Worm (Caenorhabditis elegans) whole organism, early embryonic: Measurements from ENCODE around the gene pcp-3.

Experiments used
- B0310.2 ChIP-seq: sonication (generic microtip); optimal IDR thresholded peaks from 2 replicates; lab custom pipeline; 2016; ENCODE audit warnings: mild to moderate bottlenecking, missing genetic modification characterization, missing compliant biosample characterization
- F13C5.2 ChIP-seq: sonication (generic microtip); optimal IDR thresholded peaks from 2 replicates; lab custom pipeline; 2017; ENCODE audit warnings: mild to moderate bottlenecking, missing genetic modification characterization, inconsistent platforms, missing compliant biosample characterization
- aly-1 ChIP-seq: sonication (generic microtip); optimal IDR thresholded peaks from 2 replicates; lab custom pipeline; 2016; ENCODE audit warnings: missing genetic modification characterization, missing compliant biosample characterization
- ama-1 ChIP-seq: fragments of 150-350 bp; optimal IDR thresholded peaks from 2 replicates; lab custom pipeline; 2014
- ceh-13 ChIP-seq: fragments of 200-800 bp; sonication (Bioruptor generic); optimal IDR thresholded peaks from 2 replicates; lab custom pipeline; 2018; ENCODE audit warnings: mild to moderate bottlenecking, missing genetic modification characterization, missing compliant biosample characterization
- flt-1 ChIP-seq: fragments of 200-800 bp; sonication (Bioruptor generic); IDR thresholded peaks from 2 replicates; pipeline ENCODE4 v1.3.6; 2022; ENCODE audit warnings: missing genetic modification characterization, missing compliant biosample characterization
- hmbx-1 ChIP-seq: sonication (generic microtip); optimal IDR thresholded peaks from 2 replicates; lab custom pipeline; 2016; ENCODE audit warnings: mild to moderate bottlenecking, missing genetic modification characterization, missing compliant biosample characterization
- hnd-1 ChIP-seq: sonication (generic microtip); optimal IDR thresholded peaks from 2 replicates; lab custom pipeline; 2016; ENCODE audit warnings: missing genetic modification characterization, missing compliant biosample characterization
- scrt-1 ChIP-seq: fragments of 200-800 bp; sonication (Bioruptor generic); IDR thresholded peaks from 2 replicates; pipeline ENCODE4 v1.3.6; 2022; ENCODE audit warnings: missing genetic modification characterization, missing compliant biosample characterization
- sea-1 ChIP-seq: fragments of 200-800 bp; sonication (Bioruptor generic); conservative IDR thresholded peaks from 2 replicates; pipeline ENCODE4 v1.3.6; 2022; ENCODE audit warnings: missing genetic modification characterization, missing compliant biosample characterization
- tbx-11 ChIP-seq: fragments of 200-800 bp; sonication (Bioruptor generic); IDR thresholded peaks from 2 replicates; pipeline ENCODE4 v1.3.6; 2022; ENCODE audit warnings: missing genetic modification characterization, missing compliant biosample characterization
- tbx-37 ChIP-seq: fragments of 200-800 bp; sonication (Bioruptor generic); conservative IDR thresholded peaks from 2 replicates; pipeline ENCODE4 v1.3.6; 2022; ENCODE audit warnings: missing genetic modification reagents, missing genetic modification characterization, missing compliant biosample characterization
- tra-4 ChIP-seq: sonication (generic microtip); optimal IDR thresholded peaks from 2 replicates; lab custom pipeline; 2017; ENCODE audit warnings: missing genetic modification characterization, missing compliant biosample characterization

ce11 chrIV:9114078-9114477 is 44.7 kb downstream of the pcp-3 start:
- TF ChIP-seq sea-1 (GFP tag; lab: Robert Waterston, UW) = no peak
- TF ChIP-seq ama-1 (lab: Kevin White, UChicago) = no peak
- no peak for TF ChIP-seq flt-1 (GFP tag; lab: Robert Waterston, UW)
- TF ChIP-seq tra-4 = no peak
- TF ChIP-seq tbx-11 = no peak
- no peak for TF ChIP-seq scrt-1 (GFP tag; lab: Robert Waterston, UW)
- TF ChIP-seq B0310.2 (tag; lab: Kevin White, UChicago) = no peak
- no peak for TF ChIP-seq tbx-37 (GFP tag; lab: Robert Waterston, UW)
- no peak for TF ChIP-seq hmbx-1 (tag; lab: Kevin White, UChicago)
- TF ChIP-seq ceh-13 = no peak
- TF ChIP-seq hnd-1 (tag; lab: Kevin White, UChicago) = no peak
- TF ChIP-seq aly-1 (tag; lab: Kevin White, UChicago) = no peak
- TF ChIP-seq F13C5.2 (tag; lab: Kevin White, UChicago) = no peak
